Fruit fly (Drosophila melanogaster) whole organism, embryonic: ENCODE measurements around the gene CG4218.

ENCODE experiments used
- Adf1 ChIP-seq: fragments of 200-800 bp; sonication (Bioruptor generic); IDR thresholded peaks from 2 replicates; pipeline ENCODE4 v1.3.6; 2022; ENCODE audit warnings: missing biosample characterization, missing genetic modification characterization
- Bteb2 ChIP-seq: fragments of 200-800 bp; sonication (Bioruptor generic); optimal IDR thresholded peaks from 2 replicates; lab custom pipeline; 2016; ENCODE audit warnings: missing biosample characterization, missing genetic modification characterization
- CG10366 ChIP-seq: fragments of 200-800 bp; sonication (Bioruptor generic); IDR thresholded peaks from 2 replicates; pipeline ENCODE4 v1.3.6; 2022; ENCODE audit warnings: missing biosample characterization, missing genetic modification characterization
- CG10543 ChIP-seq: fragments of 200-800 bp; sonication (Bioruptor generic); optimal IDR thresholded peaks from 3 replicates; lab custom pipeline; 2017; ENCODE audit warnings: missing biosample characterization, mild to moderate bottlenecking, missing genetic modification characterization, moderate library complexity
- CG12219 ChIP-seq: fragments of 200-800 bp; sonication (Bioruptor generic); optimal IDR thresholded peaks from 3 replicates; lab custom pipeline; 2018; ENCODE audit warnings: missing biosample characterization, mild to moderate bottlenecking, missing genetic modification characterization
- CG16779 ChIP-seq: fragments of 200-800 bp; sonication (Bioruptor generic); IDR thresholded peaks from 2 replicates; pipeline ENCODE4 v1.3.6; 2022; ENCODE audit warnings: missing biosample characterization, missing genetic modification characterization
- CG30403 ChIP-seq: fragments of 200-800 bp; sonication (Bioruptor generic); optimal IDR thresholded peaks from 3 replicates; lab custom pipeline; 2016; ENCODE audit warnings: missing biosample characterization, missing genetic modification characterization
- CG3847 ChIP-seq: fragments of 200-800 bp; sonication (Bioruptor generic); IDR thresholded peaks from 2 replicates; pipeline ENCODE4 v1.3.6; 2022; ENCODE audit warnings: missing biosample characterization, missing genetic modification characterization
- CG4328 ChIP-seq: fragments of 200-800 bp; sonication (Bioruptor generic); optimal IDR thresholded peaks from 3 replicates; lab custom pipeline; 2017; ENCODE audit warnings: missing biosample characterization, missing genetic modification reagents, missing genetic modification characterization
- CG4360 ChIP-seq: fragments of 200-800 bp; sonication (Bioruptor generic); IDR thresholded peaks from 2 replicates; pipeline ENCODE4 v1.3.6; 2022; ENCODE audit warnings: missing biosample characterization, missing genetic modification characterization
- CG7556 ChIP-seq: fragments of 200-800 bp; sonication (Bioruptor generic); optimal IDR thresholded peaks from 2 replicates; lab custom pipeline; 2017; ENCODE audit warnings: missing biosample characterization, mild to moderate bottlenecking, missing genetic modification characterization
- CG7839 ChIP-seq: fragments of 200-800 bp; sonication (Bioruptor generic); optimal IDR thresholded peaks from 3 replicates; lab custom pipeline; 2018; ENCODE audit warnings: missing biosample characterization, mild to moderate bottlenecking, missing genetic modification characterization, moderate library complexity
- CG9609 ChIP-seq: fragments of 200-800 bp; sonication (Bioruptor generic); optimal IDR thresholded peaks from 3 replicates; lab custom pipeline; 2016; ENCODE audit warnings: missing biosample characterization, missing genetic modification characterization
- Chrac-16 ChIP-seq: fragments of 200-800 bp; sonication (Bioruptor generic); optimal IDR thresholded peaks from 3 replicates; lab custom pipeline; 2016; ENCODE audit warnings: missing biosample characterization, missing genetic modification characterization
- CoRest ChIP-seq: fragments of 200-800 bp; sonication (Bioruptor generic); optimal IDR thresholded peaks from 3 replicates; lab custom pipeline; 2018; ENCODE audit warnings: missing biosample characterization, mild to moderate bottlenecking, missing genetic modification characterization, moderate library complexity
- D19A ChIP-seq: fragments of 200-800 bp; optimal IDR thresholded peaks from 3 replicates; lab custom pipeline; 2019; ENCODE audit warnings: missing biosample characterization, mild to moderate bottlenecking, missing genetic modification characterization, moderate library complexity
- Dll ChIP-seq: fragments of 200-800 bp; sonication (Bioruptor generic); IDR thresholded peaks from 4 replicates; pipeline ENCODE4 v1.3.6; 2022; ENCODE audit warnings: missing biosample characterization, missing genetic modification characterization; ENCODE audit not compliant: partially characterized antibody
- E2f2 ChIP-seq: fragments of 200-800 bp; sonication (Bioruptor generic); IDR thresholded peaks from 2 replicates; pipeline ENCODE4 v1.3.6; 2022; ENCODE audit warnings: missing biosample characterization, missing genetic modification characterization
- Fer2 ChIP-seq: fragments of 200-800 bp; sonication (Bioruptor generic); optimal IDR thresholded peaks from 2 replicates; lab custom pipeline; 2018; ENCODE audit warnings: missing biosample characterization, mild to moderate bottlenecking, missing genetic modification characterization, moderate library complexity
- Hmx ChIP-seq: fragments of 200-800 bp; sonication (Bioruptor generic); optimal IDR thresholded peaks from 2 replicates; lab custom pipeline; 2016; ENCODE audit warnings: missing biosample characterization, missing genetic modification characterization
- Hsf ChIP-seq: fragments of 200-800 bp; sonication (Bioruptor generic); optimal IDR thresholded peaks from 3 replicates; lab custom pipeline; 2016; ENCODE audit warnings: missing biosample characterization, missing genetic modification characterization
- Jarid2 ChIP-seq: fragments of 200-800 bp; sonication (Bioruptor generic); optimal IDR thresholded peaks from 3 replicates; lab custom pipeline; 2017; ENCODE audit warnings: mild to moderate bottlenecking, missing biosample characterization, missing genetic modification reagents, missing genetic modification characterization
- Med ChIP-seq: fragments of 200-800 bp; sonication (Bioruptor generic); peaks from one replicate; lab custom pipeline; 2016; ENCODE audit warnings: missing biosample characterization, missing genetic modification characterization, mild to moderate bottlenecking, inconsistent platforms, moderate library complexity
- Oli ChIP-seq: fragments of 200-800 bp; sonication (Bioruptor generic); optimal IDR thresholded peaks from 2 replicates; lab custom pipeline; 2018; ENCODE audit warnings: missing biosample characterization, mild to moderate bottlenecking, missing genetic modification characterization, moderate library complexity
- Ptx1 ChIP-seq: fragments of 200-800 bp; sonication (Bioruptor generic); IDR thresholded peaks from 2 replicates; pipeline ENCODE4 v1.3.6; 2022; ENCODE audit warnings: missing biosample characterization, missing genetic modification characterization
- Rfx ChIP-seq: fragments of 200-800 bp; sonication (Bioruptor generic); IDR thresholded peaks from 2 replicates; pipeline ENCODE4 v1.3.6; 2022; ENCODE audit warnings: missing biosample characterization, missing genetic modification characterization
- Ssrp ChIP-seq: fragments of 200-800 bp; sonication (Bioruptor generic); optimal IDR thresholded peaks from 2 replicates; lab custom pipeline; 2018; ENCODE audit warnings: missing biosample characterization, mild to moderate bottlenecking, missing genetic modification characterization, moderate library complexity
- Xbp1 ChIP-seq: fragments of 200-800 bp; sonication (Bioruptor generic); optimal IDR thresholded peaks from 3 replicates; lab custom pipeline; 2016; ENCODE audit warnings: missing biosample characterization, mild to moderate bottlenecking, missing genetic modification characterization
- ac ChIP-seq: fragments of 200-800 bp; sonication (Bioruptor generic); optimal IDR thresholded peaks from 3 replicates; lab custom pipeline; 2017; ENCODE audit warnings: missing biosample characterization, mild to moderate bottlenecking, missing genetic modification characterization
- dm ChIP-seq: fragments of 200-800 bp; sonication (Bioruptor generic); optimal IDR thresholded peaks from 3 replicates; lab custom pipeline; 2016; ENCODE audit warnings: missing biosample characterization, missing genetic modification characterization
- emc ChIP-seq: fragments of 200-800 bp; sonication (Bioruptor generic); optimal IDR thresholded peaks from 2 replicates; lab custom pipeline; 2016; ENCODE audit warnings: missing biosample characterization, missing genetic modification characterization
- fd64A ChIP-seq: fragments of 200-800 bp; sonication (Bioruptor generic); optimal IDR thresholded peaks from 3 replicates; lab custom pipeline; 2018; ENCODE audit warnings: missing biosample characterization, mild to moderate bottlenecking, missing genetic modification characterization
- grau ChIP-seq: fragments of 200-800 bp; optimal IDR thresholded peaks from 3 replicates; lab custom pipeline; 2019; ENCODE audit warnings: missing biosample characterization, mild to moderate bottlenecking, missing genetic modification characterization, moderate library complexity
- nau ChIP-seq: fragments of 200-800 bp; sonication (Bioruptor generic); optimal IDR thresholded peaks from 3 replicates; lab custom pipeline; 2017; ENCODE audit warnings: missing biosample characterization, mild to moderate bottlenecking, missing genetic modification characterization, missing genetic modification reagents
- nmo ChIP-seq: fragments of 200-800 bp; sonication (Bioruptor generic); optimal IDR thresholded peaks from 2 replicates; lab custom pipeline; 2018; ENCODE audit warnings: missing biosample characterization, mild to moderate bottlenecking, missing genetic modification characterization, moderate library complexity
- pfk ChIP-seq: fragments of 200-800 bp; sonication (Bioruptor generic); optimal IDR thresholded peaks from 2 replicates; lab custom pipeline; 2018; ENCODE audit warnings: missing biosample characterization, mild to moderate bottlenecking, missing genetic modification characterization, moderate library complexity
- phol ChIP-seq: fragments of 200-800 bp; sonication (Bioruptor generic); optimal IDR thresholded peaks from 3 replicates; lab custom pipeline; 2018; ENCODE audit warnings: missing biosample characterization, mild to moderate bottlenecking, missing genetic modification characterization, moderate library complexity
- psq ChIP-seq: fragments of 200-800 bp; sonication (Bioruptor generic); optimal IDR thresholded peaks from 2 replicates; lab custom pipeline; 2017; ENCODE audit warnings: missing biosample characterization, missing genetic modification characterization
- sens ChIP-seq: fragments of 200-800 bp; sonication (Bioruptor generic); peaks from one replicate; lab custom pipeline; 2016; ENCODE audit warnings: missing biosample characterization, missing genetic modification characterization
- seq ChIP-seq: fragments of 200-800 bp; sonication (Bioruptor generic); IDR thresholded peaks from 2 replicates; pipeline ENCODE4 v1.3.6; 2022; ENCODE audit warnings: missing biosample characterization, missing genetic modification characterization
- sima ChIP-seq: fragments of 200-800 bp; sonication (Bioruptor generic); optimal IDR thresholded peaks from 2 replicates; lab custom pipeline; 2016; ENCODE audit warnings: missing biosample characterization, missing genetic modification characterization
- sisA ChIP-seq: fragments of 200-800 bp; sonication (Bioruptor generic); IDR thresholded peaks from 2 replicates; pipeline ENCODE4 v1.3.6; 2022; ENCODE audit warnings: missing biosample characterization, missing genetic modification characterization
- sna ChIP-seq: fragments of 200-800 bp; sonication (Bioruptor generic); IDR thresholded peaks from 2 replicates; pipeline ENCODE4 v1.3.6; 2022; ENCODE audit warnings: missing biosample characterization, missing genetic modification characterization; ENCODE audit not compliant: partially characterized antibody
- sr ChIP-seq: fragments of 200-800 bp; sonication (Bioruptor generic); IDR thresholded peaks from 3 replicates; pipeline ENCODE4 v1.3.6; 2022; ENCODE audit warnings: missing biosample characterization, missing genetic modification characterization
- ssp ChIP-seq: fragments of 200-800 bp; sonication (Bioruptor generic); IDR thresholded peaks from 2 replicates; pipeline ENCODE4 v1.3.6; 2022; ENCODE audit warnings: missing biosample characterization, missing genetic modification characterization
- tll ChIP-seq, 2 experiments: fragments of 200-800 bp in 1 of 2; fragments of >200 bp in 1 of 2; sonication (Bioruptor generic) in 1 of 2; optimal IDR thresholded peaks; 2 replicates each; lab custom pipeline; 2017 to 2019; ENCODE audit warnings: missing biosample characterization in 2 of 2, missing genetic modification characterization in 2 of 2, mild to moderate bottlenecking in 1 of 2, moderate library complexity in 1 of 2
- ttk ChIP-seq: fragments of 200-800 bp; sonication (Bioruptor generic); IDR thresholded peaks from 2 replicates; pipeline ENCODE4 v2.1.2; 2022; ENCODE audit warnings: missing biosample characterization, missing genetic modification characterization
- vvl ChIP-seq: fragments of 200-800 bp; sonication (Bioruptor generic); IDR thresholded peaks from 2 replicates; pipeline ENCODE4 v1.3.6; 2022; ENCODE audit warnings: missing biosample characterization, missing genetic modification characterization
- zfh1 ChIP-seq: fragments of 200-800 bp; sonication (Bioruptor generic); IDR thresholded peaks from 3 replicates; pipeline ENCODE4 v1.3.6; 2022; ENCODE audit warnings: missing biosample characterization, missing genetic modification characterization
- zfh2 ChIP-seq: fragments of 200-800 bp; sonication (Bioruptor generic); optimal IDR thresholded peaks from 2 replicates; lab custom pipeline; 2016; ENCODE audit warnings: missing biosample characterization, missing genetic modification characterization

Gene CG4218

DNA sequence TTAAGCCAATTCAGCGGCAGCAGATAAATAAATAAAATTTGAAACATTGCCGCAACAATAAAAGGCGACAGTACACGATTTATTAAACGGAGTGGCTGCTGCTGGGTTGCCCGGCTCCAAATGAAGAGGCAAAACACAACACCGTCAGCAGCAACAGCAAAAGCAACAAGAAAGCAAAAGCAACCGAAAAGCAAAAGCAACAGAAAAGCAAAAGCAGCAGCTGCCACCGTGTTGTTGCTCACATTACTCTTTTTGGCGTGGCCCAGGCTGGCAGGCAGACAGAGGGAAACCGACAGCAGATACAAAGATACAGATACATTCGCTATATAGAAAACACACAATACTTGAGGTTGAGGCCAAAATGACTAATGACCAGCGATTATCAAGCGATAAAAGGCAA, 49.4 kb downstream of the CG4218 start (continued):
- 0 out of 3 replicates have a peak, but pooled peaks have one; percentile 10 for TF ChIP-seq sr (GFP tag; lab: Robert Waterston, UW)
- TF ChIP-seq Dll (GFP tag; lab: Robert Waterston, UW) = no peak
- TF ChIP-seq ssp = 0 out of 2 replicates have a peak, but pooled peaks have one; percentile 4
- TF ChIP-seq CG4328 = no peak
- TF ChIP-seq CG3847 (GFP tag; lab: Robert Waterston, UW) = 0 out of 2 replicates have a peak, but pooled peaks have one; percentile 18
- no peak for TF ChIP-seq vvl (GFP tag; lab: Robert Waterston, UW)
- TF ChIP-seq nau = peak; percentile 64
- no peak for TF ChIP-seq ac (GFP tag; lab: Kevin White, UChicago)
- TF ChIP-seq sens (GFP tag; lab: Kevin White, UChicago) = no peak
- TF ChIP-seq Rfx (GFP tag; lab: Robert Waterston, UW) = peak; percentile 12; the same call in 1 of the 2 replicates
- peak; percentile 37 for TF ChIP-seq CG10543 (GFP tag; lab: Kevin White, UChicago)

DNA sequence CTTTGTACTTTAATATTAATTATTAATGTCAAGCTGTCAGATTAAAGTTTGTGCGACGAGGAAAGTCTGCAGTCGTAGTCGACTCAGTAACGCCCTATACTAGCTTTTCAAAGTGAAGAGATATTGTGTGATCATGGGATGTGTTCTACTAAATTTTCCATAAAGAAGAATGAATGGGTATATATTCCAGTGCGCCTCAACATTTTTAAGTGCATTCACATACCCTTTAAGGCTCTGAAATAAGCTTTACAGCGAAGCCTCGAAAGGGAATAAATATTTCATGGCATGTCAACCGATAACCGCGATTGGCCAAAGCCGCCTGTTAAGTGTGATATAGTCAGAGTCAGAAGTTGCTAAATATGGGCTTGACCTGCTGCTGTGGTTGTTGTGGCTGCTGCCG, 49.8 kb downstream of the CG4218 start:
- TF ChIP-seq CG9609 (GFP tag; lab: Kevin White, UChicago) (peak; percentile 24), D19A (tag; lab: Kevin White, UChicago) (peak; percentile 64), pfk (GFP tag; lab: Kevin White, UChicago) (no peak), Adf1 (GFP tag; lab: Robert Waterston, UW) (no peak), tll (GFP tag; optimal IDR thresholded peaks at IDR 0.05; lab: Kevin White, UChicago) (no peak), phol (tag; lab: Kevin White, UChicago) (peak; percentile 30), E2f2 (GFP tag; lab: Robert Waterston, UW) (0 out of 2 replicates have a peak, but pooled peaks have one; percentile 13), Oli (peak; percentile 49), ttk (GFP tag; lab: Robert Waterston, UW) (0 out of 2 replicates have a peak, but pooled peaks have one; percentile 21), CG7556 (peak; percentile 0), sima (GFP tag; lab: Kevin White, UChicago) (no peak), CG4360 (no peak), Xbp1 (no peak), grau (tag; lab: Kevin White, UChicago) (peak; percentile 13), fd64A (GFP tag; lab: Kevin White, UChicago) (no peak), CoRest (tag; lab: Kevin White, UChicago) (peak; percentile 39), emc (GFP tag; lab: Kevin White, UChicago) (no peak), Ssrp (tag; lab: Kevin White, UChicago) (peak; percentile 38), Jarid2 (peak; percentile 1), ssp (peak; percentile 25; the same call in 1 of the 2 replicates), CG10366 (no peak), CG7839 (tag; lab: Kevin White, UChicago) (peak; percentile 13), dm (GFP tag; lab: Kevin White, UChicago) (no peak), zfh1 (0 out of 3 replicates have a peak, but pooled peaks have one; percentile 36), seq (GFP tag; lab: Robert Waterston, UW) (peak; percentile 48; the same call in 1 of the 2 replicates), nmo (GFP tag; lab: Kevin White, UChicago) (peak; percentile 8), Chrac-16 (GFP tag; lab: Kevin White, UChicago) (peak; percentile 35), Bteb2 (GFP tag; lab: Kevin White, UChicago) (peak; percentile 29), zfh2 (GFP tag; lab: Kevin White, UChicago) (peak; percentile 43), Ptx1 (GFP tag; lab: Robert Waterston, UW) (no peak; the same call in 1 of the 2 replicates), Med (GFP tag; lab: Kevin White, UChicago) (peak; percentile 23), CG30403 (GFP tag; lab: Kevin White, UChicago) (peak; percentile 53), Hsf (GFP tag; lab: Kevin White, UChicago) (peak; percentile 2), Hmx (GFP tag; lab: Kevin White, UChicago) (no peak), CG16779 (GFP tag; lab: Robert Waterston, UW) (no peak), psq (GFP tag; lab: Kevin White, UChicago) (no peak), sisA (GFP tag; lab: Robert Waterston, UW) (peak; percentile 41), Fer2 (no peak), CG12219 (peak; percentile 5), sna (GFP tag; lab: Robert Waterston, UW) (no peak)
